Fruit fly (Drosophila melanogaster) whole organism, prepupa: ENCODE measurements around the gene Prosalpha2.

ENCODE experiments used
- Blimp-1 ChIP-seq: fragments of 200-800 bp; sonication (Bioruptor generic); optimal IDR thresholded peaks from 3 replicates; lab custom pipeline; 2017; ENCODE audit warnings: missing biosample characterization, missing genetic modification characterization, mild to moderate bottlenecking, moderate library complexity, missing genetic modification reagents
- CG10631 ChIP-seq: fragments of 200-800 bp; sonication (Bioruptor generic); optimal IDR thresholded peaks from 2 replicates; lab custom pipeline; 2016; ENCODE audit warnings: missing biosample characterization, missing genetic modification characterization
- CG10669 ChIP-seq: fragments of 200-800 bp; sonication (Bioruptor generic); optimal IDR thresholded peaks from 3 replicates; lab custom pipeline; 2018; ENCODE audit warnings: missing biosample characterization, mild to moderate bottlenecking, missing genetic modification characterization, moderate library complexity
- CG11762 ChIP-seq: fragments of 200-800 bp; sonication (Bioruptor generic); optimal IDR thresholded peaks from 3 replicates; lab custom pipeline; 2016; ENCODE audit warnings: missing biosample characterization, missing genetic modification characterization; ENCODE audit not compliant: insufficient read depth
- CG11902 ChIP-seq: fragments of 200-800 bp; sonication (Bioruptor generic); optimal IDR thresholded peaks from 3 replicates; lab custom pipeline; 2016; ENCODE audit warnings: missing biosample characterization, missing genetic modification characterization
- CG3032 ChIP-seq: fragments of 200-800 bp; optimal IDR thresholded peaks from 2 replicates; lab custom pipeline; 2019; ENCODE audit warnings: missing biosample characterization, mild to moderate bottlenecking, missing genetic modification characterization, moderate library complexity
- CG31627 ChIP-seq: fragments of 200-800 bp; sonication (Bioruptor generic); optimal IDR thresholded peaks from 3 replicates; lab custom pipeline; 2016; ENCODE audit warnings: missing biosample characterization, missing genetic modification characterization
- CG32006 ChIP-seq: fragments of 200-800 bp; sonication (Bioruptor generic); optimal IDR thresholded peaks from 3 replicates; lab custom pipeline; 2017; ENCODE audit warnings: missing biosample characterization, mild to moderate bottlenecking, missing genetic modification characterization
- CG3919 ChIP-seq: fragments of 200-800 bp; sonication (Bioruptor generic); optimal IDR thresholded peaks from 3 replicates; lab custom pipeline; 2016; ENCODE audit warnings: missing biosample characterization, missing genetic modification characterization
- CG6163 ChIP-seq: fragments of 200-800 bp; sonication (Bioruptor generic); IDR thresholded peaks from 3 replicates; pipeline ENCODE4 v1.3.6; 2022; ENCODE audit warnings: missing biosample characterization, missing genetic modification characterization
- CG6808 ChIP-seq: fragments of 200-800 bp; sonication (Bioruptor generic); optimal IDR thresholded peaks from 3 replicates; lab custom pipeline; 2017; ENCODE audit warnings: missing biosample characterization, missing genetic modification characterization, mild to moderate bottlenecking, moderate library complexity, missing genetic modification reagents
- CG7368 ChIP-seq: fragments of 200-800 bp; sonication (Bioruptor generic); optimal IDR thresholded peaks from 3 replicates; lab custom pipeline; 2016; ENCODE audit warnings: missing biosample characterization, missing genetic modification characterization
- CG8632 ChIP-seq: fragments of 200-800 bp; sonication (Bioruptor generic); optimal IDR thresholded peaks from 3 replicates; lab custom pipeline; 2016; ENCODE audit warnings: missing biosample characterization, missing genetic modification characterization
- Eip75B ChIP-seq: fragments of 200-800 bp; sonication (Bioruptor generic); optimal IDR thresholded peaks from 3 replicates; lab custom pipeline; 2016; ENCODE audit warnings: missing biosample characterization, missing genetic modification characterization
- Eip78C ChIP-seq: fragments of 200-800 bp; sonication (Bioruptor generic); peaks from one replicate; lab custom pipeline; 2016; ENCODE audit warnings: missing biosample characterization, missing genetic modification characterization
- Eip93F ChIP-seq: fragments of 200-800 bp; sonication (Bioruptor generic); optimal IDR thresholded peaks from 2 replicates; lab custom pipeline; 2016; ENCODE audit warnings: missing biosample characterization, mild to moderate bottlenecking, missing genetic modification characterization
- Lpt ChIP-seq: fragments of 200-800 bp; sonication (Bioruptor generic); optimal IDR thresholded peaks from 3 replicates; lab custom pipeline; 2016; ENCODE audit warnings: missing biosample characterization, missing genetic modification characterization
- Met ChIP-seq: fragments of 200-800 bp; sonication (Bioruptor generic); optimal IDR thresholded peaks from 3 replicates; lab custom pipeline; 2016; ENCODE audit warnings: missing biosample characterization, missing genetic modification characterization
- OdsH ChIP-seq: fragments of 200-800 bp; sonication (Bioruptor generic); optimal IDR thresholded peaks from 3 replicates; lab custom pipeline; 2016; ENCODE audit warnings: missing biosample characterization, missing genetic modification characterization
- Sox102F ChIP-seq: fragments of 200-800 bp; sonication (Bioruptor generic); optimal IDR thresholded peaks from 2 replicates; lab custom pipeline; 2016; ENCODE audit warnings: missing biosample characterization, mild to moderate bottlenecking, missing genetic modification characterization
- Sox14 ChIP-seq: fragments of 200-800 bp; sonication (Bioruptor generic); optimal IDR thresholded peaks from 3 replicates; lab custom pipeline; 2016; ENCODE audit warnings: missing biosample characterization, missing genetic modification characterization
- achi ChIP-seq: fragments of 200-800 bp; sonication (Bioruptor generic); optimal IDR thresholded peaks from 3 replicates; lab custom pipeline; 2016; ENCODE audit warnings: missing biosample characterization, missing genetic modification characterization
- acj6 ChIP-seq: fragments of 200-800 bp; sonication (Bioruptor generic); optimal IDR thresholded peaks from 3 replicates; lab custom pipeline; 2016; ENCODE audit warnings: missing biosample characterization, missing genetic modification characterization
- cyc ChIP-seq: fragments of 200-800 bp; sonication (Bioruptor generic); optimal IDR thresholded peaks from 3 replicates; lab custom pipeline; 2016; ENCODE audit warnings: missing biosample characterization, missing genetic modification characterization
- dac ChIP-seq: fragments of 200-800 bp; sonication (Bioruptor generic); optimal IDR thresholded peaks from 2 replicates; lab custom pipeline; 2017; ENCODE audit warnings: missing biosample characterization, mild to moderate bottlenecking, missing genetic modification characterization
- dsx ChIP-seq: fragments of 200-800 bp; optimal IDR thresholded peaks from 3 replicates; lab custom pipeline; 2019; ENCODE audit warnings: missing biosample characterization, mild to moderate bottlenecking, missing genetic modification characterization, moderate library complexity; ENCODE audit not compliant: poor library complexity, severe bottlenecking
- eg ChIP-seq: fragments of 200-800 bp; sonication (Bioruptor generic); IDR thresholded peaks from 3 replicates; pipeline ENCODE4 v1.3.6; 2022; ENCODE audit warnings: missing biosample characterization, missing genetic modification characterization
- fd59A ChIP-seq: fragments of 200-800 bp; sonication (Bioruptor generic); optimal IDR thresholded peaks from 2 replicates; lab custom pipeline; 2017; ENCODE audit warnings: missing biosample characterization, mild to moderate bottlenecking, missing genetic modification characterization, missing genetic modification reagents
- fd85E ChIP-seq: fragments of 200-800 bp; sonication (Bioruptor generic); optimal IDR thresholded peaks from 3 replicates; lab custom pipeline; 2016; ENCODE audit warnings: missing biosample characterization, missing genetic modification characterization
- fkh ChIP-seq: fragments of 200-800 bp; sonication (Bioruptor generic); optimal IDR thresholded peaks from 3 replicates; lab custom pipeline; 2017; ENCODE audit warnings: missing biosample characterization, mild to moderate bottlenecking, missing genetic modification characterization, moderate library complexity
- salr ChIP-seq, 2 experiments: fragments of 200-800 bp; sonication (Bioruptor generic); optimal IDR thresholded peaks; 3 replicates each; lab custom pipeline; 2016 to 2018; ENCODE audit warnings: missing biosample characterization in 2 of 2, missing genetic modification characterization in 2 of 2, mild to moderate bottlenecking in 1 of 2
- ss ChIP-seq, 2 experiments: fragments of 200-800 bp; sonication (Bioruptor generic); optimal IDR thresholded peaks; 2 replicates in 1 of 2; 3 replicates in 1 of 2; lab custom pipeline; 2017 to 2018; ENCODE audit warnings: mild to moderate bottlenecking in 2 of 2, missing biosample characterization in 2 of 2, missing genetic modification characterization in 2 of 2, moderate library complexity in 1 of 2
- topi ChIP-seq: fragments of 200-800 bp; sonication (Bioruptor generic); optimal IDR thresholded peaks from 3 replicates; lab custom pipeline; 2016; ENCODE audit warnings: missing biosample characterization, missing genetic modification characterization
- vri ChIP-seq: fragments of 200-800 bp; sonication (Bioruptor generic); optimal IDR thresholded peaks from 3 replicates; lab custom pipeline; 2016; ENCODE audit warnings: missing biosample characterization, mild to moderate bottlenecking, missing genetic modification characterization

Prosalpha2 gene

DNA sequence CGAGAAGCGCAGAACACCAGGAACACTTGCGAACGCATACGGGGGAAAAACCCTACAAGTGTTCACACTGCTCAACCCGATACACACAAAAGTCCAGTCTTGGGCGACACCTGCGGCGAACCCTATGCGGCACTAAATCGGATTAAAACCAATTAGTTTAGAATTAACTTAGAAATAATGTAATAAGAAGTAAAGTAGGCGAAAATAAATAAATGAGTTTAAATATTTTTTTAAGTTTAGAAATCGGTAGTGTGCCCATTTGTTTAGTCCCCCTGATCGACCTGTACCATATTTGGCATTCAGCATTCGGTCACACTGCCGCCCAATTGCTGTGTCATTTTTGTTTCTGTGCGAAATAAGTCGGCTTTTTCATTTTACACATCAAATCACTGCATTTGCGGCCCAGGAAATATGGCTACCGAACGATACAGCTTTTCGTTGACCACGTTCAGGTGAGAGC, at the start of gene Prosalpha2 (continued):
- TF ChIP-seq CG32006 (no peak), CG3919 (no peak), Eip75B (GFP tag; lab: Kevin White, UChicago) (no peak), CG10631 (GFP tag; lab: Kevin White, UChicago) (no peak), CG7368 (no peak), fd85E (GFP tag; lab: Kevin White, UChicago) (no peak), CG31627 (GFP tag; lab: Kevin White, UChicago) (peak; percentile 19)

DNA sequence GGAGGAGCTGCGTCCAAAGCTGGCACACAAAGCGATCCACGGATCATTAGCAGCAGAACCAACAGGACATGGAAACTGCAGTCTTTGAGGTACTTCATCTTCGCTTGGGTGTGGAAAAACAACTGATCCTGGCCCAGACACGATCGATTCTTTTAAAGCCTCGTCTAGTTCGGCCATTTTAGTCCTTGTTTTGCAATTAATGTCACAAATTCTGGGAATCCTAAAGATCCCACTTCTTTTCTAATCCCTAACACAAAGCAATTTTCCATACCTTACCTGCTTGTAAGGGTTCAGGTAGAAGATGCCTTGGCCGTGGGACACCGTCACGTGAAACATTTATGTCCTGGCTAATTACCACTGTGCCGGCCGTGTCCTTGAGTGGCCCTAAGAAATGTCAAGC, 48.6 kb upstream of the Prosalpha2 start, which contains the start of gene CG10035:
CG10035 (minus strand) TSS at position 129 of the 400 bp plus-strand sequence.
- no peak for TF ChIP-seq cyc
- TF ChIP-seq Met (GFP tag; lab: Kevin White, UChicago), result no peak
- no peak for TF ChIP-seq OdsH
- TF ChIP-seq Eip78C (GFP tag; lab: Kevin White, UChicago), result no peak
- no peak for TF ChIP-seq salr (GFP tag; optimal IDR thresholded peaks at IDR 0.05; lab: Kevin White, UChicago)
- TF ChIP-seq Blimp-1 (GFP tag; lab: Kevin White, UChicago), result no peak
- TF ChIP-seq vri (GFP tag; lab: Kevin White, UChicago), result no peak
- no peak for TF ChIP-seq CG10669 (GFP tag; lab: Kevin White, UChicago)
- TF ChIP-seq acj6 (GFP tag; lab: Kevin White, UChicago), result no peak
- TF ChIP-seq CG6163, result no peak
- TF ChIP-seq Sox14, result no peak
- no peak for TF ChIP-seq Eip93F (GFP tag; lab: Kevin White, UChicago)

DNA sequence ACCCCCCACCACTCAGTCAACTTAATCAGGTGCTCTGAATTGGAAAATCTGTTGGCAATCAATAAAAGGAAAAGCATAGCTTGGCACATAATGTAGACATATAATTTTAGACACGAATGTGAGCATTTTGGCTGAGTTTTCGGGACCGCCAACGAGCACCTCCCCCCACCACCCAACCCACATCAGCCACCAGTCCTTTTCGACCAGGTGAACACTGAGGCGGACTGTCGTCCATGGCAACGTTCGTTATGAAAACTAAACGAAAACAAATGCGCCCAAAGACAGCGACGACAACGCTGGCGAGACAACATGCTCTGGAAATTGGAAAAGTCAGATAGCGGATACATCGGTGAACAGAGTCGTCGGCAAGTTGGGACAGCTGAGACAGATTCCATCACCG, 48.1 kb upstream of the Prosalpha2 start, which contains the start of gene GstD11:
GstD11 (plus strand) TSS at position 301 of the 400 bp plus-strand sequence.
- TF ChIP-seq acj6 (GFP tag; lab: Kevin White, UChicago) (no peak), Eip75B (GFP tag; lab: Kevin White, UChicago) (no peak), CG3032 (no peak), Met (GFP tag; lab: Kevin White, UChicago) (no peak), topi (GFP tag; lab: Kevin White, UChicago) (no peak), ss (GFP tag; optimal IDR thresholded peaks at IDR 0.05; lab: Kevin White, UChicago) (no peak), CG8632 (no peak), CG6808 (GFP tag; lab: Kevin White, UChicago) (no peak), CG11902 (no peak), fd59A (no peak), CG11762 (GFP tag; lab: Kevin White, UChicago) (no peak), Sox102F (GFP tag; lab: Kevin White, UChicago) (no peak), OdsH (no peak), dac (GFP tag; lab: Kevin White, UChicago) (no peak)
- TF ChIP-seq, all 60 proteins: peak for 0

DNA sequence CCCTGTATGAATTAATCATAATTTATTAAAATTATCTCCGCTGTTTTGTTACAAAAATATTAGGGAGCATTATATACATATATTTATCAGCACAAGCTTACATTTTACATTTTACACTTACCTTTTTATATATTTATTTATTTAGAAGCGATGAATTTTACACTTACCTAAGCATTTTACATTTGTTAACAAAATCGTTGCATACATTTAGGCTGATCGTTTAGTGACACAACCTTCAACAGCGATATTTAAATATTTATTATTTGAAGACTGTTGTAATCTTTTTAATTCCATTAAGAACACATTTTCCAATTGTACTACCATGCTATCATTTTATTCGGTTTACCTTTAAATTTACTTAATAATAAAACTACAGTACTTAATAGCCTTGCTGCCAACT, 47.3 kb upstream of the Prosalpha2 start:
- no peak for TF ChIP-seq cyc
- no peak for TF ChIP-seq achi
- TF ChIP-seq Eip78C (GFP tag; lab: Kevin White, UChicago), result peak; percentile 71
- TF ChIP-seq fkh (GFP tag; lab: Kevin White, UChicago), result peak; percentile 73

DNA sequence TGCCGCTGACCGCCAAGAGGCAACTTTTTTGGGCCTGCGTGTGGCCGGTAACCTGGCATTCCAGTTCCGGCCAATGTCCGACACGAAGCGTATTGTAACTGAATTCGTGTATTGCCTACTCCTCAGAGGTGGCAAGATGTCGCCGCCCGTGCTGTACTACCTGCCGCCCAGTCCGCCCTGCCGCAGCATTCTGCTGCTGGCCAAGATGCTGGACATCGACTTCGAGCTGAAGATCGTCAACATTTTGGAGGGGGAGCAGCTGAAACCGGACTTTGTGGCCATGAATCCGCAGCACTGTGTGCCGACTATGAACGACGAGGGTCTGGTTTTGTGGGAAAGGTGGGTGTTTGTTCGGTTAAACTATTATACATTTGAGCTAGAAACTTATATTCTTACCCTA, 46.8 kb upstream of the Prosalpha2 start:
- TF ChIP-seq eg (GFP tag; lab: Robert Waterston, UW) (0 out of 3 replicates have a peak, but pooled peaks have one; percentile 18), Lpt (peak; percentile 24), dsx (GFP tag; lab: Kevin White, UChicago) (no peak), Eip78C (GFP tag; lab: Kevin White, UChicago) (no peak)
